Worm (Caenorhabditis elegans) whole organism, L4 larva: Measurements from ENCODE around the gene F54H12.10.
A peak's percentile ranks its signal among the peaks of the same experiment; 100 is the strongest.
"Not testable (repeated sequence)": the region's sequence is repeated elsewhere in the genome, so short reads cannot be mapped to it uniquely, and the experiment has no call there.

Source experiments
- R02D3.7 ChIP-seq: fragments of 150-350 bp; sonication (generic microtip); optimal IDR thresholded peaks from 3 replicates; lab custom pipeline; 2014; ENCODE audit warnings: missing biosample characterization, missing genetic modification characterization
- T20F7.1 ChIP-seq: fragments of 200-800 bp; sonication (Bioruptor generic); optimal IDR thresholded peaks from 2 replicates; lab custom pipeline; 2018; ENCODE audit warnings: mild to moderate bottlenecking, missing genetic modification characterization, missing compliant biosample characterization
- T26A8.4 ChIP-seq: fragments of 200-800 bp; sonication (Bioruptor generic); IDR thresholded peaks from 2 replicates; pipeline ENCODE4 v1.3.6; 2022; ENCODE audit warnings: missing genetic modification characterization, missing compliant biosample characterization
- Y105C5A.15 ChIP-seq: fragments of 200-800 bp; sonication (Bioruptor generic); IDR thresholded peaks from 2 replicates; pipeline ENCODE4 v1.3.6; 2022; ENCODE audit warnings: missing genetic modification characterization, missing compliant biosample characterization
- Y5F2A.4 ChIP-seq: fragments of 200-800 bp; sonication (Bioruptor generic); optimal IDR thresholded peaks from 2 replicates; lab custom pipeline; 2018; ENCODE audit warnings: mild to moderate bottlenecking, missing genetic modification characterization, missing compliant biosample characterization
- aha-1 ChIP-seq: fragments of 150-350 bp; peaks from one replicate; lab custom pipeline; 2014; ENCODE audit warnings: missing biosample characterization, missing genetic modification characterization
- arid-1 ChIP-seq: fragments of 200-800 bp; sonication (Bioruptor generic); conservative IDR thresholded peaks from 2 replicates; pipeline ENCODE4 v1.3.6; 2022; ENCODE audit warnings: missing genetic modification reagents, missing genetic modification characterization, missing compliant biosample characterization
- ceh-28 ChIP-seq: fragments of 150-350 bp; optimal IDR thresholded peaks from 2 replicates; lab custom pipeline; 2014; ENCODE audit warnings: missing biosample characterization, missing genetic modification reagents, missing genetic modification characterization
- ceh-62 ChIP-seq: sonication (generic microtip); optimal IDR thresholded peaks from 2 replicates; lab custom pipeline; 2017; ENCODE audit warnings: missing biosample characterization, missing genetic modification characterization
- ces-1 ChIP-seq: fragments of 150-350 bp; sonication (generic microtip); optimal IDR thresholded peaks from 4 replicates; lab custom pipeline; 2014; ENCODE audit warnings: missing biosample characterization, missing genetic modification reagents, missing genetic modification characterization
- cey-2 ChIP-seq: sonication (generic microtip); optimal IDR thresholded peaks from 3 replicates; lab custom pipeline; 2017; ENCODE audit warnings: missing genetic modification characterization, mild to moderate bottlenecking, missing compliant biosample characterization, antibody characterized with exemption, borderline replicate concordance; ENCODE audit not compliant: insufficient read depth
- ctbp-1 ChIP-seq: fragments of 200-800 bp; sonication (Bioruptor generic); IDR thresholded peaks from 2 replicates; pipeline ENCODE4 v1.3.6; 2022; ENCODE audit warnings: missing genetic modification reagents, missing genetic modification characterization, missing compliant biosample characterization
- dmd-8 ChIP-seq: fragments of 200-800 bp; sonication (Bioruptor generic); IDR thresholded peaks from 2 replicates; pipeline ENCODE4 v1.3.6; 2022; ENCODE audit warnings: missing genetic modification characterization, missing compliant biosample characterization
- dmd-9 ChIP-seq: fragments of 200-800 bp; sonication (Bioruptor generic); IDR thresholded peaks from 2 replicates; pipeline ENCODE4 v1.3.6; 2022; ENCODE audit warnings: missing genetic modification reagents, missing genetic modification characterization, missing compliant biosample characterization
- dpl-1 ChIP-seq: fragments of 150-350 bp; optimal IDR thresholded peaks from 2 replicates; lab custom pipeline; 2014; ENCODE audit warnings: missing biosample characterization, missing genetic modification reagents, missing genetic modification characterization
- dve-1 ChIP-seq: sonication (generic microtip); optimal IDR thresholded peaks from 2 replicates; lab custom pipeline; 2017; ENCODE audit warnings: antibody characterized with exemption, mild to moderate bottlenecking, missing genetic modification characterization, missing compliant biosample characterization; ENCODE audit not compliant: insufficient read depth
- fos-1 ChIP-seq: fragments of 150-350 bp; optimal IDR thresholded peaks from 2 replicates; lab custom pipeline; 2014; ENCODE audit warnings: missing biosample characterization, missing genetic modification characterization
- hif-1 ChIP-seq, 2 experiments: sonication (generic microtip); optimal IDR thresholded peaks; 2 replicates each; lab custom pipeline; 2016 to 2017; ENCODE audit warnings: missing compliant biosample characterization in 2 of 2, missing genetic modification characterization in 2 of 2, missing genetic modification reagents in 2 of 2, missing genotype in 2 of 2, mild to moderate bottlenecking in 1 of 2
- hlh-11 ChIP-seq: fragments of 200-800 bp; sonication (Bioruptor generic); optimal IDR thresholded peaks from 2 replicates; lab custom pipeline; 2018; ENCODE audit warnings: mild to moderate bottlenecking, missing genetic modification characterization, missing compliant biosample characterization
- hlh-30 ChIP-seq: sonication (generic microtip); optimal IDR thresholded peaks from 2 replicates; lab custom pipeline; 2017; ENCODE audit warnings: antibody characterized with exemption, mild to moderate bottlenecking, missing genetic modification characterization, missing compliant biosample characterization; ENCODE audit not compliant: insufficient read depth
- lim-7 ChIP-seq: fragments of 200-800 bp; sonication (Bioruptor generic); IDR thresholded peaks from 2 replicates; pipeline ENCODE4 v1.3.6; 2022; ENCODE audit warnings: missing genetic modification characterization, missing compliant biosample characterization
- lin-38 ChIP-seq: fragments of 200-800 bp; sonication (Bioruptor generic); IDR thresholded peaks from 2 replicates; pipeline ENCODE4 v1.3.6; 2022; ENCODE audit warnings: missing genetic modification reagents, missing genetic modification characterization, missing compliant biosample characterization
- lir-3 ChIP-seq: sonication (generic microtip); optimal IDR thresholded peaks from 2 replicates; lab custom pipeline; 2016; ENCODE audit warnings: mild to moderate bottlenecking, missing genetic modification characterization, missing compliant biosample characterization
- lsy-2 ChIP-seq, 2 experiments: fragments of 150-350 bp in 1 of 2; sonication (generic microtip) in 1 of 2; optimal IDR thresholded peaks; 2 replicates each; lab custom pipeline; 2014 to 2017; ENCODE audit warnings: missing biosample characterization in 2 of 2, missing genetic modification characterization in 2 of 2
- madf-5 ChIP-seq, 2 experiments: fragments of 200-800 bp; sonication (Bioruptor generic); IDR thresholded peaks; 2 replicates each; pipeline ENCODE4 v1.3.6; 2022; ENCODE audit warnings: missing compliant biosample characterization in 2 of 2, missing genetic modification characterization in 2 of 2
- mdl-1 ChIP-seq, 2 experiments: fragments of 150-350 bp in 1 of 2; sonication (generic microtip) in 1 of 2; optimal IDR thresholded peaks; 2 replicates each; lab custom pipeline; 2014 to 2017; ENCODE audit warnings: missing biosample characterization in 2 of 2, missing genetic modification characterization in 2 of 2
- mes-2 ChIP-seq: sonication (generic microtip); optimal IDR thresholded peaks from 2 replicates; lab custom pipeline; 2016; ENCODE audit warnings: missing genotype, mild to moderate bottlenecking, missing genetic modification characterization, missing compliant biosample characterization; ENCODE audit not compliant: poor library complexity, severe bottlenecking
- nhr-48 ChIP-seq: sonication (generic microtip); optimal IDR thresholded peaks from 2 replicates; lab custom pipeline; 2016; ENCODE audit warnings: mild to moderate bottlenecking, missing genetic modification characterization, missing compliant biosample characterization
- vab-7 ChIP-seq: fragments of 200-800 bp; sonication (Bioruptor generic); IDR thresholded peaks from 2 replicates; pipeline ENCODE4 v1.3.6; 2022; ENCODE audit warnings: missing genetic modification reagents, missing genetic modification characterization, missing compliant biosample characterization
- zip-11 ChIP-seq: fragments of 200-800 bp; sonication (Bioruptor generic); IDR thresholded peaks from 2 replicates; pipeline ENCODE4 v1.3.6; 2022; ENCODE audit warnings: missing genetic modification characterization, missing compliant biosample characterization

F54H12.10 gene

ce11 chrIII:7969121-7969520 is 10.3 kb upstream of the F54H12.10 start, which contains the start of the genes F54H12.8 and F54H12.7:
F54H12.8 (minus strand) TSS chrIII:7969221.
F54H12.7 (plus strand) TSS chrIII:7969349.
- TF ChIP-seq fos-1 (tag; lab: Kevin White, UChicago): no peak
- no peak for TF ChIP-seq vab-7
- no peak for TF ChIP-seq zip-11 (GFP tag; lab: Robert Waterston, UW)
- no peak for TF ChIP-seq T20F7.1 (GFP tag; lab: Kevin White, UChicago)
- no peak for TF ChIP-seq ceh-62 (tag; lab: Kevin White, UChicago)
- TF ChIP-seq mdl-1 (tag; optimal IDR thresholded peaks at IDR 0.05; lab: Kevin White, UChicago): no peak
- TF ChIP-seq dmd-9: no peak
- no peak for TF ChIP-seq mes-2 (tag; lab: Kevin White, UChicago)

- TF ChIP-seq Y105C5A.15 (0 out of 2 replicates have a peak, but pooled peaks have one; percentile 33), lim-7 (0 out of 2 replicates have a peak, but pooled peaks have one; percentile 50), madf-5 (GFP tag; IDR thresholded peaks at IDR 0.05; lab: Robert Waterston, UW) (0 out of 4 replicates have a peak, but pooled peaks of 1 of the 2 experiments have one; percentile 27), dmd-8 (GFP tag; lab: Robert Waterston, UW) (peak; percentile 80), T26A8.4 (GFP tag; lab: Robert Waterston, UW) (0 out of 2 replicates have a peak, but pooled peaks have one; percentile 15), aha-1 (tag; lab: Kevin White, UChicago) (peak; percentile 38)
Measured at ce11 chrIII:7965946-7966692, 7.3 kb upstream of the F54H12.10 start.

- not testable (repeated sequence) for TF ChIP-seq lir-3; ces-1 (GFP tag; lab: Kevin White, UChicago); arid-1 (GFP tag; lab: Robert Waterston, UW)
Measured at ce11 chrIII:7964281-7964680, 5.5 kb upstream of the F54H12.10 start, which contains the start of gene F54H12.2. F54H12.2 (plus strand) TSS chrIII:7964581.

- not testable (repeated sequence) for TF ChIP-seq ces-1 (GFP tag; lab: Kevin White, UChicago); lin-38; hif-1 (tag; optimal IDR thresholded peaks at IDR 0.05; lab: Kevin White, UChicago)
Measured at ce11 chrIII:7962641-7963040, 3.9 kb upstream of the F54H12.10 start, which contains the start of gene F54H12.4. F54H12.4 (minus strand) TSS chrIII:7962741.

ce11 chrIII:7958085-7958484 is 687 bp downstream of the F54H12.10 start, which contains the start of gene C29E4.11:
C29E4.11 (minus strand) TSS chrIII:7958114.
- TF ChIP-seq dve-1 (tag; lab: Kevin White, UChicago) (peak; percentile 15), Y5F2A.4 (GFP tag; lab: Kevin White, UChicago) (no peak), hlh-30 (tag; lab: Kevin White, UChicago) (peak; percentile 5), lim-7 (no peak), lsy-2 (tag; optimal IDR thresholded peaks at IDR 0.05; lab: Kevin White, UChicago) (peak in 1 of 2 experiments; percentile 41), hlh-11 (tag; lab: Kevin White, UChicago) (no peak)
- TF ChIP-seq, all 104 proteins: peak for 3

- no peak for TF ChIP-seq cey-2 (tag; lab: Kevin White, UChicago)
- TF ChIP-seq ceh-28 (tag; lab: Kevin White, UChicago): no peak
- no peak for TF ChIP-seq R02D3.7
- no peak for TF ChIP-seq ctbp-1
- no peak for TF ChIP-seq dpl-1 (GFP tag; lab: Kevin White, UChicago)
- TF ChIP-seq nhr-48 (tag; lab: Kevin White, UChicago): no peak
Measured at ce11 chrIII:7956965-7957364, 1.8 kb downstream of the F54H12.10 start, which contains the start of gene C29E4.9. C29E4.9 (minus strand) TSS chrIII:7957065.
